Worm (Caenorhabditis elegans) whole organism, L4/young adult: ENCODE measurements around the gene H40L08.2.

Experiments
- W03F9.2 ChIP-seq: fragments of 150-350 bp; optimal IDR thresholded peaks from 2 replicates; lab custom pipeline; 2014; ENCODE audit warnings: missing biosample characterization, missing genetic modification characterization
- dao-5 ChIP-seq: sonication (generic microtip); optimal IDR thresholded peaks from 2 replicates; lab custom pipeline; 2016; ENCODE audit warnings: missing genotype, missing genetic modification characterization, moderate library complexity, missing compliant biosample characterization
- him-1 ChIP-seq: sonication (generic microtip); optimal IDR thresholded peaks from 2 replicates; lab custom pipeline; 2016; ENCODE audit warnings: missing genotype, missing genetic modification reagents, missing genetic modification characterization, missing compliant biosample characterization

Gene H40L08.2

DNA sequence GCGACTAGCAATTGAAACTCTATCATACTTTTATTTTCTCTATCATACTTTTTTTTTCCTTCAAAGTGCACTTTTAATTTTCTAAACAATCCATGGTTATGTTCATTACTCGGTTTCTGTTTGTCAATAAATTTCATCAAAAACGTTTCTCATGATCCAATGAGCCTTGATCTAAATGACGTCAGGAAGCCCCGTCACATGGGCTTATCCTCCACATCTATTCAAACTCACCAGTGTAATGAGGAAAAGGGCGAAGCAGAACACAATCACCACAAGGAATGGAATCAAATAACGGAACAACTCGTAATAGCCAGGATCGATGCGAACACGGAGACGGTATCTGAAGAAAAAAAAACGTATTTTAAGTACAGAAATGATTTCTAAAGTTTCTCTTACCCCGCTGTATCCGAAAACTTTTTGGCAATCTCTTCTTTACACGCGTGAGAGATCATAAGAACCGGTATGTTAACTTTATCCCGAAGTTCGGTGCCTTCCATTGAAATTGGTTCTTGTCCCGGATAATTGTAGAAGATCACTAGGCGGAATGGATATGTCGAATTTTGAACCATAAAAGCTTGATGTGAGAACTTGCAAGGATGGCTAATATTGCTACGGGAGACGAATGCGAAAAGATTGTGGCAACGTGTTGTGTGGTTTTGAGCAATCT, 38.4 kb downstream of the H40L08.2 start:
- TF ChIP-seq him-1 (tag; lab: Kevin White, UChicago) (no peak), dao-5 (tag; lab: Kevin White, UChicago) (no peak), W03F9.2 (no peak)

DNA sequence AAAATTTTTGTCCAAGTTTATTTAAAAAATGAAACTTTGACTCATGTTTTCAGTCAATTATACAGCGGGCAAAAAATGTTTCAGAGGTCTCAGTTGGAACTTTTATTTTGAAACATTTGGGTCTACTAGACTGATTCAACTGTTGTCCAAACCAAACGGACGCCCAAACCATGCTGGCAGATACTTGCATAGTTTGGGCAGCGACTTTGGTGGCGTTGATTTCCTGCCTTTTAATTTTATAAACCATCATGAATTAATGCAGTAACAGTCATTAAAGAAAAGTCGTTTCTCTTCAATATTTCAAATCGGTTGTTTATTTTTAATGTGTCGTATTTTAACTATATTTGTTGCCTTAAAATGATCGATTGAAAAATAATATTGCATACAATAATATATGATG, 41.3 kb downstream of the H40L08.2 start:
- TF ChIP-seq him-1 (tag; lab: Kevin White, UChicago), result no peak
- no peak for TF ChIP-seq dao-5 (tag; lab: Kevin White, UChicago)
- TF ChIP-seq W03F9.2, result no peak

DNA sequence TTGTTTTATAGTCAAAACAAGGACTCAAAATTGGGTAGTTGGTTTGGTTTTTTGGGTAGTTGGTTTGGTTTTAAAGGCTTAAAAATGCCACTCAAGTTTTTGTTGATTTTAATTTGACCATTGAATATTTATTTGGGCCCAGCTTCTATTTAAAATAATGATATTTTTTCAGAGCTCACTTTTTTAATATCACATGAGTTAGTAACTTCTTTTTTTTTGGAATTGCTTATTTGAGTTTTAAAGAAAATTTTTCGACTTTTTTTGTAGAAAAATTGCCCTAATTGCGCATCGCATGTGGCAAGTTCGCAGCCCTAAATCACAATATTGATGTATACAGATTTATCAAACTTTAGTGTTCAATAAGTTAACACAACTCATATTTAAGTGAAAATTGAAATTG, 41.8 kb downstream of the H40L08.2 start:
- TF ChIP-seq dao-5 (tag; lab: Kevin White, UChicago), result no peak
- TF ChIP-seq him-1 (tag; lab: Kevin White, UChicago), result no peak
- TF ChIP-seq W03F9.2, result no peak

DNA sequence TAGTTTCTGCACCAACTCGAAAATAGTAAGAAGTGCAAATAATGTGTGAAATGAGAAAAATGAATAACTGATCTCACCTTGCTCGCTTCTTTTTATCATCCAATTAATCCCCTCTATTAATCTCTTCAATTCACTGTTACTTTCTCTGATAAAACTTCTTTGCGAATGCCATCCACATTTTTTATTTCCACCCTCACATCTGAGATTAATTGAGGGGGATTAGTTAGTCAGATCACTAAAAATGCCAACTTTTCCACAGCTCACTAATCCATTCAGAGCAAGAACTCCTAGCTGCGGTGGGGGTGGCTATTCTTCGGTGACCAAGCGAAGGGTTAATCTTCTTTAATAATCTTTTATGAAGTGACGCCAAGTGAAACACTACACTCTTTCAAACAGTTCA, 42.8 kb downstream of the H40L08.2 start, which contains the start of gene dsc-1:
Gene dsc-1 (minus strand): TSS at position 46 of the 400 bp plus-strand sequence.
- no peak for TF ChIP-seq him-1 (tag; lab: Kevin White, UChicago)
- no peak for TF ChIP-seq W03F9.2

DNA sequence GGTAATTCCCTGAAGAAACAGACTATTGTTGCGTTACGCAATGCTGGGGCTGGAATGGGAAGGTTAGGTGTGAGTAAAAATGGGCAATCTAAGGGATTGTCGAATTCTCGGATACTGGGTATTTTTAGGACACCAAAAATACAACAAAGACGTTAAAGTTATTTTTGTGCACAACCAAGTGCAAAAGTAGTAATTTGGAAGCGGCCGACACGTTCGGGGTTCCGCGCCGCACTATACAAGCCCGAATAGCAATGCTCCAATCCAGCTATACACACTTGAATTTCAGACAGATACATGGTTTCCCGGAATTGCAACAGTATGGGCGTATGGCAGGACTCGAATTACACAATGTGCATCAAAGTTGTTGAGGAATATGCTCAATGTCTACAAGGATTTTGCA, 49.5 kb downstream of the H40L08.2 start:
- TF ChIP-seq W03F9.2, result no peak
- no peak for TF ChIP-seq dao-5 (tag; lab: Kevin White, UChicago)
- TF ChIP-seq him-1 (tag; lab: Kevin White, UChicago), result no peak

DNA sequence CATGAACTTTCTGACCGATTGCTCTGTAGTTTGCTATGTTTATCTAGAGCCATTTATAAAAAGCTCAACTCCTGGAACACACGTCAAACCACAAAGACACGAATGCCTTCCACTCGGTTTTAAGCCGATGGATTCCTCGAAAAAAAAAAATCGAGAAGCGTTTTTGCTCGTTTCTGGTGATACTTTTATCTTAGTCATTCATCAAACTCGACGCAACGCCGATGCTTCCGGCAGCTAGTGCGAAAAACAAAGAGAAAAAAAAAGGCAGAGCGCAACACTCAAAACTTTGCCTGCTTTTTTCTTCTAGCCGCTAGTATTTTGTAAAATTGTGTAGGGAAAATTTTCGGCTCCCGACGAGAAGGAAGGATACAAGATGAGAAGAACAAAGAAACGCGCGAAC, 50.0 kb downstream of the H40L08.2 start:
- TF ChIP-seq W03F9.2 (no peak), dao-5 (tag; lab: Kevin White, UChicago) (no peak), him-1 (tag; lab: Kevin White, UChicago) (no peak)
